Worm (Caenorhabditis elegans) whole organism, L4/young adult: ENCODE results near the gene rbf-1.

Experiments
- W03F9.2 ChIP-seq: fragments of 150-350 bp; optimal IDR thresholded peaks from 2 replicates; lab custom pipeline; 2014; ENCODE audit warnings: missing biosample characterization, missing genetic modification characterization
- dao-5 ChIP-seq: sonication (generic microtip); optimal IDR thresholded peaks from 2 replicates; lab custom pipeline; 2016; ENCODE audit warnings: missing genotype, missing genetic modification characterization, moderate library complexity, missing compliant biosample characterization
- him-1 ChIP-seq: sonication (generic microtip); optimal IDR thresholded peaks from 2 replicates; lab custom pipeline; 2016; ENCODE audit warnings: missing genotype, missing genetic modification reagents, missing genetic modification characterization, missing compliant biosample characterization

The rbf-1 gene

ce11 chrIII:6675460-6675859 is at the start of gene rbf-1:
TSS of gene rbf-1 (plus strand) at chrIII:6675760.
- TF ChIP-seq W03F9.2 (tag; lab: Kevin White, UChicago): no peak
- no peak for TF ChIP-seq him-1
- TF ChIP-seq dao-5 (tag; lab: Kevin White, UChicago): no peak

ce11 chrIII:6639028-6639427 is 36.5 kb upstream of the rbf-1 start:
- no peak for TF ChIP-seq him-1
- no peak for TF ChIP-seq W03F9.2 (tag; lab: Kevin White, UChicago)
- TF ChIP-seq dao-5 (tag; lab: Kevin White, UChicago): no peak

- TF ChIP-seq him-1 (no peak), W03F9.2 (tag; lab: Kevin White, UChicago) (no peak), dao-5 (tag; lab: Kevin White, UChicago) (no peak)
These were observed 30.3 kb upstream of the rbf-1 start for ce11 chrIII:6645305-6645704.

ce11 chrIII:6646898-6647297 is 28.7 kb upstream of the rbf-1 start:
- TF ChIP-seq dao-5 (tag; lab: Kevin White, UChicago): no peak
- TF ChIP-seq him-1: no peak

- TF ChIP-seq W03F9.2 (tag; lab: Kevin White, UChicago) (no peak), him-1 (no peak)
These were observed 28.0 kb upstream of the rbf-1 start for ce11 chrIII:6647568-6647967.

ce11 chrIII:6651983-6652382 is 23.6 kb upstream of the rbf-1 start, which contains the start of gene pdfr-1:
TSS of gene pdfr-1 (minus strand) at chrIII:6652083.
- no peak for TF ChIP-seq W03F9.2 (tag; lab: Kevin White, UChicago)
- no peak for TF ChIP-seq him-1
- TF ChIP-seq dao-5 (tag; lab: Kevin White, UChicago): no peak

- TF ChIP-seq dao-5 (tag; lab: Kevin White, UChicago) (no peak), W03F9.2 (tag; lab: Kevin White, UChicago) (no peak), him-1 (no peak)
These were observed 21.6 kb upstream of the rbf-1 start for ce11 chrIII:6653932-6654331.

ce11 chrIII:6655830-6656229 is 19.7 kb upstream of the rbf-1 start:
- TF ChIP-seq W03F9.2 (tag; lab: Kevin White, UChicago) (no peak), dao-5 (tag; lab: Kevin White, UChicago) (no peak), him-1 (peak; percentile 14)

ce11 chrIII:6670737-6671242 is 4.8 kb upstream of the rbf-1 start:
- TF ChIP-seq W03F9.2 (tag; lab: Kevin White, UChicago) (no peak), him-1 (no peak), dao-5 (tag; lab: Kevin White, UChicago) (no peak)

- no peak for TF ChIP-seq W03F9.2 (tag; lab: Kevin White, UChicago)
- TF ChIP-seq him-1: no peak
- no peak for TF ChIP-seq dao-5 (tag; lab: Kevin White, UChicago)
These were observed 1.7 kb downstream of the rbf-1 start for ce11 chrIII:6677304-6677703.

- TF ChIP-seq W03F9.2 (tag; lab: Kevin White, UChicago) (no peak), dao-5 (tag; lab: Kevin White, UChicago) (no peak), him-1 (no peak)
These were observed 3.8 kb downstream of the rbf-1 start for ce11 chrIII:6679323-6679722.

- TF ChIP-seq him-1 (no peak), W03F9.2 (tag; lab: Kevin White, UChicago) (no peak), dao-5 (tag; lab: Kevin White, UChicago) (no peak)
These were observed 5.4 kb downstream of the rbf-1 start for ce11 chrIII:6680963-6681362.

ce11 chrIII:6681790-6682189 is 6.2 kb downstream of the rbf-1 start:
- TF ChIP-seq W03F9.2 (tag; lab: Kevin White, UChicago): no peak
- no peak for TF ChIP-seq him-1
- no peak for TF ChIP-seq dao-5 (tag; lab: Kevin White, UChicago)

ce11 chrIII:6690490-6690889 is 14.9 kb downstream of the rbf-1 start:
- TF ChIP-seq W03F9.2 (tag; lab: Kevin White, UChicago) (no peak), dao-5 (tag; lab: Kevin White, UChicago) (no peak), him-1 (no peak)

ce11 chrIII:6693285-6693684 is 17.7 kb downstream of the rbf-1 start:
- TF ChIP-seq W03F9.2 (tag; lab: Kevin White, UChicago): no peak
- TF ChIP-seq dao-5 (tag; lab: Kevin White, UChicago): no peak
